Fruit fly (Drosophila melanogaster) whole organism, wandering third instar larva: ENCODE measurements around the gene CG42784.
"Not testable (repeated sequence)": the region's sequence is repeated elsewhere in the genome, so short reads cannot be mapped to it uniquely, and the experiment has no call there.

Experiments
- N ChIP-seq: fragments of >200 bp; optimal IDR thresholded peaks from 2 replicates; lab custom pipeline; 2018; ENCODE audit warnings: missing biosample characterization, missing external identifiers, missing genetic modification characterization
- Rel ChIP-seq, 2 experiments: fragments of 200-800 bp; sonication (Bioruptor generic) in 1 of 2; optimal IDR thresholded peaks; 2 replicates in 1 of 2; 3 replicates in 1 of 2; lab custom pipeline; 2016 to 2019; ENCODE audit warnings: mild to moderate bottlenecking in 2 of 2, missing biosample characterization in 2 of 2, missing genetic modification characterization in 2 of 2, moderate library complexity in 1 of 2
- dl ChIP-seq, 2 experiments: fragments of 175-275, 200-275 bp in 1 of 2; fragments of 200-275 bp in 1 of 2; sonication (Bioruptor generic); optimal IDR thresholded peaks; lab custom pipeline; 2018; ENCODE audit warnings: mild to moderate bottlenecking in 2 of 2, missing biosample characterization in 2 of 2, missing genetic modification characterization in 2 of 2, moderate library complexity in 2 of 2; ENCODE audit not compliant: partially characterized antibody in 2 of 2, insufficient read depth in 1 of 2
- h ChIP-seq: fragments of 200-800 bp; sonication (Bioruptor generic); optimal IDR thresholded peaks from 3 replicates; lab custom pipeline; 2016; ENCODE audit warnings: missing biosample characterization, mild to moderate bottlenecking, missing genetic modification characterization
- usp ChIP-seq: fragments of >200 bp; optimal IDR thresholded peaks from 2 replicates; lab custom pipeline; 2017; ENCODE audit warnings: missing biosample characterization, missing genetic modification characterization

DNA sequence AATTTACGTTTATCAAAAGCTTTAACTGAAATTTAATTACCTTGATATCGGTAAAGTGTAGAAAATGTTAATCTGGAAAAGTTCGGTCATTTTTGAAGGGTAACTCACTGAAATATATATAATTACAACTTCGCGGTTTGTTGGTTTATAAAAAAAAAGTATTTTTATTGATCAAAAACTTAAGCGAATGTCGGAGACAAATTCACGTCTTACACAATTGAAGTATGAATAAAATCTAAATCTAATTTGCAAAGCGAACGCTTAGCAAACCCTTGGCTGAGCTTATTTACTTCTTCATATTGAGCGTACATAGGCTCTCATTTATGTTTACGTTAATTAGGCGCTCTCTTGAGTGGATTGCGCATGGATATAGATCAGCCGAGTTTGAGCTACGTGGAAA lies 34.2 kb downstream of the CG42784 start, which contains the start of gene Hsp60D:
- TF ChIP-seq usp (GFP tag; lab: Kevin White, UChicago); dl (GFP tag; optimal IDR thresholded peaks at IDR 0.05; lab: Kevin White, UChicago; ENCODE audit: insufficient read depth in 1 of 2, partially characterized antibody in 2 of 2); h (GFP tag; lab: Kevin White, UChicago); N (GFP tag; lab: Kevin White, UChicago); Rel (GFP tag; optimal IDR thresholded peaks at IDR 0.05; lab: Kevin White, UChicago); Rel (tag; optimal IDR thresholded peaks at IDR 0.05; lab: Kevin White, UChicago): not testable (repeated sequence)
